Fruit fly (Drosophila melanogaster) whole organism, embryonic: ENCODE measurements around the gene Eno.

Source experiments
- CG1024 ChIP-seq: fragments of 200-800 bp; sonication (Bioruptor generic); IDR thresholded peaks from 2 replicates; pipeline ENCODE4 v1.3.6; 2022; ENCODE audit warnings: missing biosample characterization, missing genetic modification characterization
- CG10267 ChIP-seq: fragments of 200-800 bp; sonication (Bioruptor generic); optimal IDR thresholded peaks from 2 replicates; lab custom pipeline; 2018; ENCODE audit warnings: missing biosample characterization, mild to moderate bottlenecking, missing genetic modification characterization, moderate library complexity
- CG10321 ChIP-seq: fragments of 200-800 bp; sonication (Bioruptor generic); IDR thresholded peaks from 2 replicates; pipeline ENCODE4 v1.3.6; 2022; ENCODE audit warnings: missing biosample characterization, missing genetic modification characterization
- CG10462 ChIP-seq: fragments of 200-800 bp; sonication (Bioruptor generic); optimal IDR thresholded peaks from 2 replicates; lab custom pipeline; 2016; ENCODE audit warnings: missing biosample characterization, missing genetic modification characterization
- CG11456 ChIP-seq: fragments of 200-800 bp; sonication (Bioruptor generic); IDR thresholded peaks from 3 replicates; pipeline ENCODE4 v1.3.6; 2022; ENCODE audit warnings: missing biosample characterization, missing genetic modification characterization
- CG13287 ChIP-seq: fragments of 200-800 bp; sonication (Bioruptor generic); IDR thresholded peaks from 2 replicates; pipeline ENCODE4 v1.3.6; 2022; ENCODE audit warnings: missing biosample characterization, missing genetic modification characterization; ENCODE audit not compliant: partially characterized antibody
- CG14441 ChIP-seq: fragments of 200-800 bp; sonication (Bioruptor generic); IDR thresholded peaks from 2 replicates; pipeline ENCODE4 v1.3.6; 2022; ENCODE audit warnings: missing biosample characterization, missing genetic modification characterization
- CG14860 ChIP-seq: fragments of 200-800 bp; sonication (Bioruptor generic); IDR thresholded peaks from 3 replicates; pipeline ENCODE4 v1.3.6; 2022; ENCODE audit warnings: missing biosample characterization, missing genetic modification characterization; ENCODE audit not compliant: partially characterized antibody
- CG1832 ChIP-seq: fragments of 200-800 bp; sonication (Bioruptor generic); optimal IDR thresholded peaks from 2 replicates; lab custom pipeline; 2017; ENCODE audit warnings: missing biosample characterization, mild to moderate bottlenecking, missing genetic modification characterization, inconsistent platforms
- CG18599 ChIP-seq: fragments of 200-800 bp; sonication (Bioruptor generic); optimal IDR thresholded peaks from 3 replicates; lab custom pipeline; 2017; ENCODE audit warnings: missing biosample characterization, missing genetic modification characterization, mild to moderate bottlenecking, moderate library complexity, missing genetic modification reagents
- CG30403 ChIP-seq: fragments of 200-800 bp; sonication (Bioruptor generic); optimal IDR thresholded peaks from 3 replicates; lab custom pipeline; 2016; ENCODE audit warnings: missing biosample characterization, missing genetic modification characterization
- CG31224 ChIP-seq: fragments of 200-800 bp; sonication (Bioruptor generic); IDR thresholded peaks from 2 replicates; pipeline ENCODE4 v1.3.6; 2022; ENCODE audit warnings: missing biosample characterization, missing genetic modification characterization
- CG3163 ChIP-seq: fragments of 200-800 bp; sonication (Bioruptor generic); optimal IDR thresholded peaks from 3 replicates; lab custom pipeline; 2016; ENCODE audit warnings: missing biosample characterization, missing genetic modification characterization
- CG3281 ChIP-seq: fragments of 200-800 bp; sonication (Bioruptor generic); optimal IDR thresholded peaks from 3 replicates; lab custom pipeline; 2017; ENCODE audit warnings: missing biosample characterization, mild to moderate bottlenecking, missing genetic modification characterization
- CG4424 ChIP-seq: fragments of 200-800 bp; sonication (Bioruptor generic); optimal IDR thresholded peaks from 3 replicates; lab custom pipeline; 2016; ENCODE audit warnings: missing biosample characterization, missing genetic modification characterization
- CG4617 ChIP-seq: fragments of 200-800 bp; sonication (Bioruptor generic); optimal IDR thresholded peaks from 3 replicates; lab custom pipeline; 2016; ENCODE audit warnings: missing biosample characterization, missing genetic modification characterization, borderline replicate concordance
- CG7928 ChIP-seq: fragments of 200-800 bp; sonication (Bioruptor generic); optimal IDR thresholded peaks from 2 replicates; lab custom pipeline; 2017; ENCODE audit warnings: missing biosample characterization, mild to moderate bottlenecking, missing genetic modification characterization
- CG7987 ChIP-seq: fragments of 200-800 bp; sonication (Bioruptor generic); optimal IDR thresholded peaks from 2 replicates; lab custom pipeline; 2018; ENCODE audit warnings: missing biosample characterization, mild to moderate bottlenecking, missing genetic modification characterization, moderate library complexity
- CG8089 ChIP-seq: fragments of 200-800 bp; sonication (Bioruptor generic); optimal IDR thresholded peaks from 3 replicates; lab custom pipeline; 2016; ENCODE audit warnings: missing biosample characterization, missing genetic modification characterization
- CG8290 ChIP-seq, 3 experiments: fragments of 200-800 bp; sonication (Bioruptor generic); optimal IDR thresholded peaks; 2 replicates each; lab custom pipeline; 2016 to 2019; ENCODE audit warnings: missing biosample characterization in 3 of 3, missing genetic modification characterization in 3 of 3, mild to moderate bottlenecking in 2 of 3, moderate library complexity in 1 of 3
- CHES-1-like ChIP-seq: fragments of 200-800 bp; sonication (Bioruptor generic); optimal IDR thresholded peaks from 2 replicates; lab custom pipeline; 2016; ENCODE audit warnings: missing biosample characterization, missing genetic modification characterization
- CrebB ChIP-seq: fragments of 200-800 bp; sonication (Bioruptor generic); optimal IDR thresholded peaks from 3 replicates; lab custom pipeline; 2018; ENCODE audit warnings: missing biosample characterization, mild to moderate bottlenecking, missing genetic modification characterization
- Elba2 ChIP-seq: fragments of 200-800 bp; sonication (Bioruptor generic); optimal IDR thresholded peaks from 3 replicates; lab custom pipeline; 2016; ENCODE audit warnings: missing biosample characterization, missing genetic modification characterization
- Fer1 ChIP-seq: fragments of 200-800 bp; sonication (Bioruptor generic); optimal IDR thresholded peaks from 2 replicates; lab custom pipeline; 2017; ENCODE audit warnings: missing biosample characterization, mild to moderate bottlenecking, missing genetic modification characterization
- Hand ChIP-seq: fragments of 200-800 bp; sonication (Bioruptor generic); optimal IDR thresholded peaks from 2 replicates; lab custom pipeline; 2017; ENCODE audit warnings: mild to moderate bottlenecking, missing biosample characterization, missing genetic modification reagents, missing genetic modification characterization
- Hmr ChIP-seq: fragments of 200-800 bp; sonication (Bioruptor generic); optimal IDR thresholded peaks from 3 replicates; lab custom pipeline; 2017; ENCODE audit warnings: mild to moderate bottlenecking, missing biosample characterization, missing genetic modification reagents, missing genetic modification characterization
- MBD-R2 ChIP-seq: fragments of 200-800 bp; sonication (Bioruptor generic); IDR thresholded peaks from 2 replicates; pipeline ENCODE4 v1.3.6; 2022; ENCODE audit warnings: missing biosample characterization, missing genetic modification characterization
- Max ChIP-seq: fragments of 200-800 bp; sonication (Bioruptor generic); optimal IDR thresholded peaks from 2 replicates; lab custom pipeline; 2016; ENCODE audit warnings: missing biosample characterization, mild to moderate bottlenecking, missing genetic modification characterization
- Meics ChIP-seq: fragments of 200-800 bp; sonication (Bioruptor generic); optimal IDR thresholded peaks from 2 replicates; lab custom pipeline; 2017; ENCODE audit warnings: missing biosample characterization, mild to moderate bottlenecking, missing genetic modification characterization
- Opbp ChIP-seq: fragments of 200-800 bp; sonication (Bioruptor generic); IDR thresholded peaks from 3 replicates; pipeline ENCODE4 v1.3.6; 2022; ENCODE audit warnings: missing biosample characterization, missing genetic modification characterization; ENCODE audit not compliant: partially characterized antibody
- PHDP ChIP-seq: fragments of 200-800 bp; sonication (Bioruptor generic); optimal IDR thresholded peaks from 3 replicates; lab custom pipeline; 2018; ENCODE audit warnings: missing biosample characterization, mild to moderate bottlenecking, missing genetic modification characterization, moderate library complexity
- Sry-δ ChIP-seq: fragments of 200-800 bp; sonication (Bioruptor generic); optimal IDR thresholded peaks from 2 replicates; lab custom pipeline; 2016; ENCODE audit warnings: missing biosample characterization, missing genetic modification characterization
- Xrp1 ChIP-seq: fragments of 200-800 bp; sonication (Bioruptor generic); IDR thresholded peaks from 2 replicates; pipeline ENCODE4 v1.3.6; 2022; ENCODE audit warnings: missing biosample characterization, missing genetic modification characterization
- amos ChIP-seq: fragments of 200-800 bp; sonication (Bioruptor generic); IDR thresholded peaks from 2 replicates; pipeline ENCODE4 v1.3.6; 2022; ENCODE audit warnings: missing biosample characterization, missing genetic modification characterization; ENCODE audit not compliant: partially characterized antibody
- ara ChIP-seq: fragments of 200-800 bp; sonication (Bioruptor generic); IDR thresholded peaks from 2 replicates; pipeline ENCODE4 v1.3.6; 2022; ENCODE audit warnings: missing biosample characterization, missing genetic modification characterization
- ato ChIP-seq: fragments of 200-800 bp; sonication (Bioruptor generic); IDR thresholded peaks from 2 replicates; pipeline ENCODE4 v1.3.6; 2022; ENCODE audit warnings: missing biosample characterization, missing genetic modification characterization; ENCODE audit not compliant: partially characterized antibody
- az2 ChIP-seq: fragments of 200-800 bp; sonication (Bioruptor generic); optimal IDR thresholded peaks from 3 replicates; lab custom pipeline; 2016; ENCODE audit warnings: missing biosample characterization, missing genetic modification characterization
- btn ChIP-seq: fragments of 200-800 bp; sonication (Bioruptor generic); optimal IDR thresholded peaks from 2 replicates; lab custom pipeline; 2016; ENCODE audit warnings: missing biosample characterization, missing genetic modification characterization
- ci ChIP-seq: fragments of 200-800 bp; sonication (Bioruptor generic); IDR thresholded peaks from 3 replicates; pipeline ENCODE4 v1.3.6; 2022; ENCODE audit warnings: missing biosample characterization, missing genetic modification characterization
- dm ChIP-seq: fragments of 200-800 bp; sonication (Bioruptor generic); optimal IDR thresholded peaks from 3 replicates; lab custom pipeline; 2016; ENCODE audit warnings: missing biosample characterization, missing genetic modification characterization
- gsb ChIP-seq: fragments of 200-800 bp; sonication (Bioruptor generic); IDR thresholded peaks from 2 replicates; pipeline ENCODE4 v1.3.6; 2022; ENCODE audit warnings: missing biosample characterization, missing genetic modification characterization
- hb ChIP-seq: fragments of 200-800 bp; sonication (Bioruptor generic); IDR thresholded peaks from 3 replicates; pipeline ENCODE4 v1.3.6; 2022; ENCODE audit warnings: missing biosample characterization, missing genetic modification characterization; ENCODE audit not compliant: partially characterized antibody
- lola ChIP-seq, 3 experiments: fragments of >200 bp in 2 of 3; fragments of 200-800 bp in 1 of 3; sonication (Bioruptor generic) in 1 of 3; optimal IDR thresholded peaks; 2 replicates each; lab custom pipeline; 2017 to 2019; ENCODE audit warnings: missing biosample characterization in 3 of 3, missing genetic modification characterization in 3 of 3, mild to moderate bottlenecking in 1 of 3, moderate library complexity in 1 of 3
- row ChIP-seq: fragments of 200-800 bp; sonication (Bioruptor generic); IDR thresholded peaks from 3 replicates; pipeline ENCODE4 v1.3.6; 2022; ENCODE audit warnings: missing biosample characterization, missing genetic modification characterization
- sisA ChIP-seq: fragments of 200-800 bp; sonication (Bioruptor generic); IDR thresholded peaks from 2 replicates; pipeline ENCODE4 v1.3.6; 2022; ENCODE audit warnings: missing biosample characterization, missing genetic modification characterization
- slbo ChIP-seq: fragments of 200-800 bp; sonication (Bioruptor generic); IDR thresholded peaks from 2 replicates; pipeline ENCODE4 v1.3.6; 2022; ENCODE audit warnings: missing biosample characterization, missing genetic modification characterization
- sna ChIP-seq: fragments of 200-800 bp; sonication (Bioruptor generic); IDR thresholded peaks from 2 replicates; pipeline ENCODE4 v1.3.6; 2022; ENCODE audit warnings: missing biosample characterization, missing genetic modification characterization; ENCODE audit not compliant: partially characterized antibody
- tll ChIP-seq, 2 experiments: fragments of 200-800 bp in 1 of 2; fragments of >200 bp in 1 of 2; sonication (Bioruptor generic) in 1 of 2; optimal IDR thresholded peaks; 2 replicates each; lab custom pipeline; 2017 to 2019; ENCODE audit warnings: missing biosample characterization in 2 of 2, missing genetic modification characterization in 2 of 2, mild to moderate bottlenecking in 1 of 2, moderate library complexity in 1 of 2
- vvl ChIP-seq: fragments of 200-800 bp; sonication (Bioruptor generic); IDR thresholded peaks from 2 replicates; pipeline ENCODE4 v1.3.6; 2022; ENCODE audit warnings: missing biosample characterization, missing genetic modification characterization
- wek ChIP-seq: fragments of 200-800 bp; sonication (Bioruptor generic); optimal IDR thresholded peaks from 3 replicates; lab custom pipeline; 2018; ENCODE audit warnings: missing biosample characterization, mild to moderate bottlenecking, missing genetic modification characterization, moderate library complexity

Eno gene

dm6 chr2L:1751953-1752352 is 22.5 kb upstream of the Eno start, which contains the start of the genes CG17712 and CG17648 (continued):
- TF ChIP-seq CG14441 (GFP tag; lab: Robert Waterston, UW) (no peak), ci (GFP tag; lab: Robert Waterston, UW) (no peak), amos (GFP tag; lab: Robert Waterston, UW) (peak; percentile 88), PHDP (tag; lab: Kevin White, UChicago) (no peak), CG1832 (no peak), row (GFP tag; lab: Robert Waterston, UW) (peak; percentile 73), Sry-δ (GFP tag; lab: Kevin White, UChicago) (peak; percentile 62), CG3163 (GFP tag; lab: Kevin White, UChicago) (no peak), az2 (GFP tag; lab: Kevin White, UChicago) (no peak), Hand (GFP tag; lab: Kevin White, UChicago) (no peak), Xrp1 (GFP tag; lab: Robert Waterston, UW) (no peak), CG14860 (peak; percentile 64), CG1024 (no peak), ara (GFP tag; lab: Robert Waterston, UW) (no peak), Fer1 (GFP tag; lab: Kevin White, UChicago) (no peak), ato (GFP tag; lab: Robert Waterston, UW) (peak; percentile 70), lola (GFP tag; optimal IDR thresholded peaks at IDR 0.05; lab: Kevin White, UChicago) (no peak), CG10321 (GFP tag; lab: Robert Waterston, UW) (no peak), CG7987 (GFP tag; lab: Kevin White, UChicago) (no peak), MBD-R2 (GFP tag; lab: Robert Waterston, UW) (peak; percentile 98), CG13287 (peak; percentile 90), CG3281 (GFP tag; lab: Kevin White, UChicago) (no peak), wek (GFP tag; lab: Kevin White, UChicago) (no peak), CrebB (tag; lab: Kevin White, UChicago) (no peak), CG10267 (peak; percentile 2), CG31224 (GFP tag; lab: Robert Waterston, UW) (no peak), Opbp (GFP tag; lab: Robert Waterston, UW) (peak; percentile 84), sisA (GFP tag; lab: Robert Waterston, UW) (no peak), CG10462 (GFP tag; lab: Kevin White, UChicago) (no peak), slbo (GFP tag; lab: Robert Waterston, UW) (no peak; the same call in 1 of the 2 replicates), CG7928 (GFP tag; lab: Kevin White, UChicago) (peak; percentile 83), btn (no peak), CG8089 (no peak), Elba2 (GFP tag; lab: Kevin White, UChicago) (no peak), CG11456 (GFP tag; lab: Robert Waterston, UW) (no peak; the same call in 2 of the 3 replicates), Max (GFP tag; lab: Kevin White, UChicago) (no peak), gsb (GFP tag; lab: Robert Waterston, UW) (no peak), Meics (GFP tag; lab: Kevin White, UChicago) (no peak), dm (GFP tag; lab: Kevin White, UChicago) (no peak), sna (GFP tag; lab: Robert Waterston, UW) (peak; percentile 80), CHES-1-like (GFP tag; lab: Kevin White, UChicago) (no peak), CG18599 (no peak), Hmr (no peak), tll (GFP tag; optimal IDR thresholded peaks at IDR 0.05; lab: Kevin White, UChicago) (no peak), CG8290 (GFP tag; optimal IDR thresholded peaks at IDR 0.05; lab: Kevin White, UChicago) (no peak), CG8290 (tag; optimal IDR thresholded peaks at IDR 0.05; lab: Kevin White, UChicago) (peak in 1 of 2 experiments; percentile 16), hb (0 out of 3 replicates have a peak, but pooled peaks have one; percentile 26), CG4617 (peak; percentile 64), CG30403 (GFP tag; lab: Kevin White, UChicago) (no peak), CG4424 (GFP tag; lab: Kevin White, UChicago) (no peak), vvl (0 out of 2 replicates have a peak, but pooled peaks have one; percentile 16)
